Worm (Caenorhabditis elegans) whole organism, L4 larva: Measurements from ENCODE around the gene nhr-161.

Source experiments
- F26F4.8 ChIP-seq: fragments of 200-800 bp; sonication (Bioruptor generic); conservative IDR thresholded peaks from 2 replicates; pipeline ENCODE4 v1.3.6; 2022; ENCODE audit warnings: missing genetic modification characterization, missing compliant biosample characterization
- F49E8.2 ChIP-seq: sonication (generic microtip); optimal IDR thresholded peaks from 2 replicates; lab custom pipeline; 2016; ENCODE audit warnings: missing compliant biosample characterization, mild to moderate bottlenecking, missing genetic modification characterization, borderline replicate concordance
- arid-1 ChIP-seq: fragments of 200-800 bp; sonication (Bioruptor generic); conservative IDR thresholded peaks from 2 replicates; pipeline ENCODE4 v1.3.6; 2022; ENCODE audit warnings: missing genetic modification reagents, missing genetic modification characterization, missing compliant biosample characterization
- daf-12 ChIP-seq: fragments of 150-350 bp; optimal IDR thresholded peaks from 2 replicates; lab custom pipeline; 2014; ENCODE audit warnings: missing biosample characterization, missing genetic modification reagents, missing genetic modification characterization
- dpl-1 ChIP-seq: fragments of 150-350 bp; optimal IDR thresholded peaks from 2 replicates; lab custom pipeline; 2014; ENCODE audit warnings: missing biosample characterization, missing genetic modification reagents, missing genetic modification characterization
- lin-29 ChIP-seq: fragments of 200-800 bp; sonication (Bioruptor generic); IDR thresholded peaks from 2 replicates; pipeline ENCODE4 v1.3.6; 2022; ENCODE audit warnings: missing genetic modification reagents, missing genetic modification characterization, missing compliant biosample characterization
- lir-3 ChIP-seq: sonication (generic microtip); optimal IDR thresholded peaks from 2 replicates; lab custom pipeline; 2016; ENCODE audit warnings: mild to moderate bottlenecking, missing genetic modification characterization, missing compliant biosample characterization
- lsy-2 ChIP-seq, 2 experiments: fragments of 150-350 bp in 1 of 2; sonication (generic microtip) in 1 of 2; optimal IDR thresholded peaks; 2 replicates each; lab custom pipeline; 2014 to 2017; ENCODE audit warnings: missing biosample characterization in 2 of 2, missing genetic modification characterization in 2 of 2
- mxl-2 ChIP-seq: fragments of 200-800 bp; sonication (Bioruptor generic); conservative IDR thresholded peaks from 2 replicates; pipeline ENCODE4 v1.3.6; 2022; ENCODE audit warnings: missing genetic modification reagents, missing genetic modification characterization, missing compliant biosample characterization
- mxl-3 ChIP-seq: fragments of 200-800 bp; sonication (Bioruptor generic); optimal IDR thresholded peaks from 2 replicates; lab custom pipeline; 2018; ENCODE audit warnings: mild to moderate bottlenecking, missing genetic modification characterization, missing compliant biosample characterization
- nhr-28 ChIP-seq: fragments of 150-350 bp; optimal IDR thresholded peaks from 2 replicates; lab custom pipeline; 2014; ENCODE audit warnings: missing biosample characterization, missing genetic modification characterization
- nhr-77 ChIP-seq: fragments of 150-350 bp; optimal IDR thresholded peaks from 2 replicates; lab custom pipeline; 2014; ENCODE audit warnings: missing biosample characterization, missing genetic modification characterization
- set-16 ChIP-seq: fragments of 200-800 bp; sonication (Bioruptor generic); IDR thresholded peaks from 2 replicates; pipeline ENCODE4 v1.3.6; 2022; ENCODE audit warnings: missing genetic modification reagents, missing genetic modification characterization, missing compliant biosample characterization
- spr-1 ChIP-seq: sonication (generic microtip); optimal IDR thresholded peaks from 2 replicates; lab custom pipeline; 2016; ENCODE audit warnings: mild to moderate bottlenecking, missing genetic modification characterization, missing compliant biosample characterization
- vab-7 ChIP-seq: fragments of 200-800 bp; sonication (Bioruptor generic); IDR thresholded peaks from 2 replicates; pipeline ENCODE4 v1.3.6; 2022; ENCODE audit warnings: missing genetic modification reagents, missing genetic modification characterization, missing compliant biosample characterization
- zip-11 ChIP-seq: fragments of 200-800 bp; sonication (Bioruptor generic); IDR thresholded peaks from 2 replicates; pipeline ENCODE4 v1.3.6; 2022; ENCODE audit warnings: missing genetic modification characterization, missing compliant biosample characterization

Gene nhr-161

ce11 chrV:6935878-6936277 lies 46.8 kb downstream of the nhr-161 start, which contains the start of gene Y57E12B.10:
Gene Y57E12B.10 (minus strand): TSS chrV:6935978.
- TF ChIP-seq vab-7 (GFP tag; lab: Robert Waterston, UW) (no peak), spr-1 (tag; lab: Kevin White, UChicago) (no peak), mxl-3 (GFP tag; lab: Kevin White, UChicago) (no peak), daf-12 (tag; lab: Kevin White, UChicago) (no peak), set-16 (GFP tag; lab: Robert Waterston, UW) (no peak), F49E8.2 (tag; lab: Kevin White, UChicago) (no peak), lsy-2 (tag; optimal IDR thresholded peaks at IDR 0.05; lab: Kevin White, UChicago) (no peak), nhr-77 (tag; lab: Kevin White, UChicago) (no peak), F26F4.8 (GFP tag; lab: Robert Waterston, UW) (no peak), dpl-1 (GFP tag; lab: Kevin White, UChicago) (no peak), lir-3 (tag; lab: Kevin White, UChicago) (no peak), lin-29 (GFP tag; lab: Robert Waterston, UW) (no peak), arid-1 (no peak), nhr-28 (tag; lab: Kevin White, UChicago) (no peak), zip-11 (GFP tag; lab: Robert Waterston, UW) (no peak)

DNA sequence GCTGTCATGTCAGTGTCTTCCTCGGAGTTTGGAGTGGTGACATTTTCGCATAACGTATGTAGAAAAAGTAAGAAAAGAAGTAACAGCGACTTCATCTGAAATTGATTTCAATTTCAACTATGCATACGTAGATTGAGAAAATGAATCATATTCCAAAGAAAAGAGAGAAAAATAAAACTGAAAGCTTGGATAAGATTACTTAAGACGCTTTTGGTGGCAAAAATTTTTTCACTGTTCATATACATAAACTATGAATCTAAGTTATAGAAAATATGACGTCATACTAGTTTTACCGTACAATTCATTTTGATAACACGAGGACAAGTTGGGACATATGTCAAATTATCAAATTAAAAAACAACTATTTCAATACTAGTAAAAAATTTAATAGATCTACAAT lies 48.5 kb downstream of the nhr-161 start, which contains the start of gene lipl-6:
lipl-6 (minus strand) TSS at position 101 of the 400 bp plus-strand sequence.
- TF ChIP-seq mxl-2, result no peak
